Fruit fly (Drosophila melanogaster): ENCODE measurements around the gene CG46320.

CG46320 gene

dm6 chr3L:5643733-5644132, 20.2 kb upstream of the CG46320 start:
- TF ChIP-seq cas (GFP tag; IDR thresholded peaks at IDR 0.05) (no peak), B-H1 (GFP tag; IDR thresholded peaks at IDR 0.05) (no peak), CG10209 (GFP tag; optimal IDR thresholded peaks at IDR 0.05) (no peak), CG3995 (GFP tag; optimal IDR thresholded peaks at IDR 0.05) (no peak), CG13123 (GFP tag; optimal IDR thresholded peaks at IDR 0.05) (no peak), zfh1 (GFP tag; IDR thresholded peaks at IDR 0.05) (no peak), CG10366 (GFP tag; IDR thresholded peaks at IDR 0.05) (no peak)

dm6 chr3L:5654403-5654883, 9.5 kb upstream of the CG46320 start, which contains the start of gene lin-28:
TSS of gene lin-28 (plus strand) at chr3L:5654681.
- TF ChIP-seq Fer1 (GFP tag; optimal IDR thresholded peaks at IDR 0.05) (no peak), Sry-β (GFP tag; optimal IDR thresholded peaks at IDR 0.05) (no peak), CG18764 (GFP tag; optimal IDR thresholded peaks at IDR 0.05) (no peak), CG9817 (tag; optimal IDR thresholded peaks at IDR 0.05) (no peak), Hand (GFP tag; optimal IDR thresholded peaks at IDR 0.05) (no peak), dati (GFP tag; IDR thresholded peaks at IDR 0.05) (no peak), CG15073 (GFP tag; optimal IDR thresholded peaks at IDR 0.05) (no peak), dmrt11E (tag; optimal IDR thresholded peaks at IDR 0.05) (no peak), usp (GFP tag; optimal IDR thresholded peaks at IDR 0.05) (no peak), CG14441 (GFP tag; IDR thresholded peaks at IDR 0.05) (no peak), Hr39 (optimal IDR thresholded peaks at IDR 0.05) (no peak), Rx (GFP tag; IDR thresholded peaks at IDR 0.05) (no peak), Camta (GFP tag; optimal IDR thresholded peaks at IDR 0.05) (no peak), CG7963 (GFP tag; IDR thresholded peaks at IDR 0.05; ENCODE audit: partially characterized antibody) (peak; percentile 41; the same call in 1 of the 3 replicates), CG11456 (GFP tag; IDR thresholded peaks at IDR 0.05) (no peak), nom (GFP tag; optimal IDR thresholded peaks at IDR 0.05) (no peak), ftz-f1 (GFP tag; optimal IDR thresholded peaks at IDR 0.05) (peak; percentile 71), Atf3 (GFP tag; optimal IDR thresholded peaks at IDR 0.05) (no peak), CG17361 (GFP tag; IDR thresholded peaks at IDR 0.05) (0 out of 3 replicates have a peak, but pooled peaks have one; percentile 8), Atf-2 (GFP tag; optimal IDR thresholded peaks at IDR 0.05) (no peak), pan (optimal IDR thresholded peaks at IDR 0.05) (no peak), pan (GFP tag; optimal IDR thresholded peaks at IDR 0.05 in 1 of 2, IDR thresholded peaks at IDR 0.05 in 1 of 2) (no peak), gro (GFP tag; optimal IDR thresholded peaks at IDR 0.05) (no peak), dpn (GFP tag; optimal IDR thresholded peaks at IDR 0.05) (peak in 1 of 2 experiments; percentile 9), Dref (GFP tag; IDR thresholded peaks at IDR 0.05) (no peak), CG10209 (GFP tag; optimal IDR thresholded peaks at IDR 0.05) (no peak), Hsf (GFP tag; optimal IDR thresholded peaks at IDR 0.05) (peak; percentile 19), CG2129 (GFP tag; IDR thresholded peaks at IDR 0.05; ENCODE audit: partially characterized antibody) (no peak), knrl (GFP tag; IDR thresholded peaks at IDR 0.05; ENCODE audit: partially characterized antibody) (0 out of 3 replicates have a peak, but pooled peaks have one; percentile 43), CG17829 (tag; optimal IDR thresholded peaks at IDR 0.05) (peak; percentile 54), fd102C (GFP tag; optimal IDR thresholded peaks at IDR 0.05) (peak; percentile 19), Asciz (GFP tag; optimal IDR thresholded peaks at IDR 0.05) (no peak), CG16815 (GFP tag; optimal IDR thresholded peaks at IDR 0.05) (no peak), CoRest (tag; optimal IDR thresholded peaks at IDR 0.05) (peak; percentile 13), fru (optimal IDR thresholded peaks at IDR 0.05) (no peak), CG2678 (tag; optimal IDR thresholded peaks at IDR 0.05) (no peak), Antp (GFP tag; optimal IDR thresholded peaks at IDR 0.05) (no peak), CG10462 (GFP tag; optimal IDR thresholded peaks at IDR 0.05) (no peak), Dad (GFP tag; optimal IDR thresholded peaks at IDR 0.05) (peak; percentile 14), Ravus (GFP tag; IDR thresholded peaks at IDR 0.05) (no peak), zen (tag; optimal IDR thresholded peaks at IDR 0.05) (peak; percentile 22), sc (optimal IDR thresholded peaks at IDR 0.05) (no peak), sc (GFP tag; optimal IDR thresholded peaks at IDR 0.05) (no peak), vnd (GFP tag; IDR thresholded peaks at IDR 0.05; ENCODE audit: partially characterized antibody) (peak; percentile 31; the same call in 1 of the 3 replicates), CG15696 (tag; optimal IDR thresholded peaks at IDR 0.05) (no peak)
